Worm (Caenorhabditis elegans) whole organism, L2 larva: ENCODE data around the gene srab-11.

Source experiments
- crh-2 ChIP-seq: sonication (generic microtip); optimal IDR thresholded peaks from 2 replicates; lab custom pipeline; 2017; ENCODE audit warnings: missing biosample characterization, missing genetic modification characterization
- fos-1 ChIP-seq: fragments of 150-350 bp; optimal IDR thresholded peaks from 2 replicates; lab custom pipeline; 2014; ENCODE audit warnings: missing biosample characterization, missing genetic modification characterization
- lin-13 ChIP-seq: fragments of 150-350 bp; optimal IDR thresholded peaks from 2 replicates; lab custom pipeline; 2014; ENCODE audit warnings: missing biosample characterization, missing genetic modification reagents, missing genetic modification characterization
- mbf-1 ChIP-seq: sonication (generic microtip); optimal IDR thresholded peaks from 2 replicates; lab custom pipeline; 2017; ENCODE audit warnings: missing biosample characterization, missing genetic modification characterization
- mdl-1 ChIP-seq, 2 experiments: fragments of 150-350 bp in 1 of 2; sonication (generic microtip) in 1 of 2; optimal IDR thresholded peaks; 2 replicates each; lab custom pipeline; 2017; ENCODE audit warnings: missing biosample characterization in 2 of 2, missing genetic modification characterization in 2 of 2
- nhr-12 ChIP-seq: fragments of 150-350 bp; optimal IDR thresholded peaks from 2 replicates; lab custom pipeline; 2014; ENCODE audit warnings: missing biosample characterization, missing genetic modification characterization
- ztf-11 ChIP-seq: sonication (generic microtip); optimal IDR thresholded peaks from 2 replicates; lab custom pipeline; 2017; ENCODE audit warnings: missing biosample characterization, missing genetic modification characterization
- ztf-4 ChIP-seq: fragments of 150-350 bp; optimal IDR thresholded peaks from 2 replicates; lab custom pipeline; 2014; ENCODE audit warnings: missing biosample characterization, missing genetic modification characterization

- no peak for TF ChIP-seq crh-2
- no peak for TF ChIP-seq ztf-4 (tag; lab: Kevin White, UChicago)
- no peak for TF ChIP-seq ztf-11 (tag; lab: Kevin White, UChicago)
- TF ChIP-seq nhr-12 (tag; lab: Kevin White, UChicago), result no peak
- no peak for TF ChIP-seq fos-1 (tag; lab: Kevin White, UChicago)
- no peak for TF ChIP-seq lin-13
- TF ChIP-seq mbf-1 (tag; lab: Kevin White, UChicago), result no peak
- TF ChIP-seq mdl-1 (tag; optimal IDR thresholded peaks at IDR 0.05; lab: Kevin White, UChicago), result no peak
Observed at ce11 chrV:3122403-3122802, 24.4 kb downstream of the srab-11 start.
